Fruit fly (Drosophila melanogaster): ENCODE results near the gene Pcp.
A peak's percentile ranks its signal among the peaks of the same experiment; 100 is the strongest.

Gene Pcp

DNA sequence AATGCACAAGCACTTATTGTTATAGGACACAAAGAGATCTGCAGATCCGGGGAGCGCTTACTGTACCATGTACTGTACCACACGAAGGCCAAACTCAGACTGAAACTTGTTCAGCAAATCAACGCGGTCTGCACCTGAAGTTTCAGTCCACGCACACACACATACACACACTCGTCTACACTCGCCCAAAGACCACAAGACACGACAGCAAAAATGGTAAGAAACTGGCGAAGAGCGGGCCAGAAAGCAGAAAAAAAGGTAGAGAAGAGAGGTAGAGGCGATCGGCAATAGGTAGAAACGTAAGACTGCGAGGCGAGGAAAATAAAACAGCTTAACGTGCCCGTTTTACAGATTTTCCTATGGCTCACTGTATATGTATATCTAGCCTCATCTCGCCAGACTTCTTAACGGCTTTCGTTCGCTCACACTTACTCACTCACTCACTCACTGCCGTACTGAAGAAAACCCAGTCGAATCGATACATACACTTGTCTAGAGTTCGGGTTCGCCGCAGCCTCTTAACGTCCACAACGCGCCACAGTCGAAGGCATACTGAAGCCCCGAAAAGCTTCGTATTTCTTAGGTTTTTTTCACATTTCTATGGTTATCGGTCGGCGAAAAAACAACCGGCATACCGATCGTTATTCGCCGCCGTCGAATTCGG, 11.5 kb upstream of the Pcp start, which contains the start of gene uif (continued):
- peak; percentile 28 for TF ChIP-seq psq (GFP tag; optimal IDR thresholded peaks at IDR 0.05)
- TF ChIP-seq Elba2 (GFP tag; optimal IDR thresholded peaks at IDR 0.05), result peak; percentile 49
- no peak for TF ChIP-seq prd (optimal IDR thresholded peaks at IDR 0.05)
- 0 out of 3 replicates have a peak, but pooled peaks have one; percentile 9 for TF ChIP-seq prd (GFP tag; IDR thresholded peaks at IDR 0.05)
- peak; percentile 20; the same call in 1 of the 2 replicates for TF ChIP-seq rib (GFP tag; IDR thresholded peaks at IDR 0.05)

DNA sequence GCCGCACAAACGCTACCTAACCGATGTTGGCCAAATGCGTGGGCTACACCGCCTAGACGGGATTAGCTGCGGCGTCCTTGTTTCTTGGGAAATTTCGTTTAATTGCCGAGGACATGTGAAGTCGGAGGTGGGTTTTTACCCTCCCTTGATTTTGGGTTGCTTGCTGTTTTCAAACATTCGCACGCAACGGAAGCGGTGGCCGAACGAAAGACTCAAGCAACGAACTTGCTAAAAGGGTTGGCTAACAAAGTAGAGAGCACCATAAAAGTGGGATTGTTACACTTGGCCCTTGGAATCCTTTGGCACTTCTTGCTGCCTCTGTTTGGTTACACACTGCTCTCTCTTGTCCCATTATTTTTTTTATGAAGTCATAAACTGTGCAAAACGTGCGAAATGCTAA, 11.0 kb upstream of the Pcp start:
- TF ChIP-seq NfI (GFP tag; optimal IDR thresholded peaks at IDR 0.05) (no peak), tll (GFP tag; optimal IDR thresholded peaks at IDR 0.05) (peak in 1 of 2 experiments; percentile 81), CG3281 (GFP tag; optimal IDR thresholded peaks at IDR 0.05) (no peak), Bdp1 (GFP tag; optimal IDR thresholded peaks at IDR 0.05) (no peak), Kr (GFP tag; optimal IDR thresholded peaks at IDR 0.05) (peak; percentile 51), Sin3A (optimal IDR thresholded peaks at IDR 0.05) (no peak), nerfin-2 (GFP tag; IDR thresholded peaks at IDR 0.05; ENCODE audit: partially characterized antibody) (no peak), zen (tag; optimal IDR thresholded peaks at IDR 0.05) (peak; percentile 68), E2f1 (GFP tag; IDR thresholded peaks at IDR 0.05) (no peak), CG15479 (GFP tag; optimal IDR thresholded peaks at IDR 0.05) (peak; percentile 18), cad (GFP tag; optimal IDR thresholded peaks at IDR 0.05) (peak; percentile 80), Ada2b (GFP tag; IDR thresholded peaks at IDR 0.05) (no peak), Nf-YB (GFP tag; optimal IDR thresholded peaks at IDR 0.05) (no peak), ERR (GFP tag; optimal IDR thresholded peaks at IDR 0.05) (no peak), CG10654 (GFP tag; optimal IDR thresholded peaks at IDR 0.05) (no peak)

DNA sequence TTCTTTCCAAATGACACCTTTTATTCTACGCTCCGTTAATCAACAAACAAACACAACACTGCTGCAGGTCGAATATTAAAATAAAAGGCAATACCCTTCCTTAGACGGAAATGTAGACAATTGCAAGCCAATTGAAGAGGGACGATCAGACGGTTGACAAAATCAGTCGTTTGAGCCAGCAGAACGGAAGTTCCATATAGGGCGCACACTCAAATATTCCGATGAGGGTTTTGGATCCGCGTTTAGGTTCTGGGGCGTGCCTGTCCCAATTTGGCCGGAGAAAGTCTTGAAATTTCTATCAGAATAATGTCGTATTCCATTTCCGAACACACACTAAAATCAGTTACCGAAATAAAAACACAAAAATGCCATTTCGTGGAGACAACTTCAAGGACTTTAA, 9.5 kb upstream of the Pcp start, which contains the start of gene CG43321:
CG43321 (plus strand) TSS at position 301 of the 400 bp plus-strand sequence.
- no peak for TF ChIP-seq seq (GFP tag; IDR thresholded peaks at IDR 0.05)
- no peak for TF ChIP-seq vnd (GFP tag; IDR thresholded peaks at IDR 0.05; ENCODE audit: partially characterized antibody)
- no peak for TF ChIP-seq dpn (GFP tag; optimal IDR thresholded peaks at IDR 0.05)
- TF ChIP-seq dan (GFP tag; IDR thresholded peaks at IDR 0.05), result no peak
- TF ChIP-seq CG13287 (GFP tag; IDR thresholded peaks at IDR 0.05; ENCODE audit: partially characterized antibody), result no peak
- no peak for TF ChIP-seq CG7786 (GFP tag; optimal IDR thresholded peaks at IDR 0.05)
- TF ChIP-seq CG4282 (GFP tag; optimal IDR thresholded peaks at IDR 0.05), result no peak
- TF ChIP-seq Doc3 (GFP tag; IDR thresholded peaks at IDR 0.05; ENCODE audit: partially characterized antibody), result no peak
- no peak for TF ChIP-seq Optix (GFP tag; IDR thresholded peaks at IDR 0.05)
- no peak for TF ChIP-seq CG4404 (GFP tag; IDR thresholded peaks at IDR 0.05)
- TF ChIP-seq CG12071 (GFP tag; optimal IDR thresholded peaks at IDR 0.05), result no peak
- no peak for TF ChIP-seq croc (GFP tag; conservative IDR thresholded peaks at IDR 0.05)
- TF ChIP-seq Xrp1 (GFP tag; IDR thresholded peaks at IDR 0.05), result no peak
- TF ChIP-seq Myb (GFP tag; optimal IDR thresholded peaks at IDR 0.05), result no peak
- TF ChIP-seq tup (GFP tag; optimal IDR thresholded peaks at IDR 0.05), result no peak
- no peak for TF ChIP-seq Sry-β (GFP tag; optimal IDR thresholded peaks at IDR 0.05)
- TF ChIP-seq CG2116 (GFP tag; optimal IDR thresholded peaks at IDR 0.05), result no peak
- no peak for TF ChIP-seq aop (GFP tag; IDR thresholded peaks at IDR 0.05)
